Worm (Caenorhabditis elegans) whole organism, young adult: Measurements from ENCODE around the gene ZC443.7.

Experiments
- B0035.1 ChIP-seq: sonication (generic microtip); optimal IDR thresholded peaks from 2 replicates; lab custom pipeline; 2016; ENCODE audit warnings: missing genetic modification characterization, mild to moderate bottlenecking, missing compliant biosample characterization, missing genotype, missing genetic modification reagents
- F10E7.11 ChIP-seq: sonication (generic microtip); optimal IDR thresholded peaks from 2 replicates; lab custom pipeline; 2017; ENCODE audit warnings: mild to moderate bottlenecking, missing genetic modification characterization, moderate library complexity, missing compliant biosample characterization
- F22D6.2 ChIP-seq: sonication (generic microtip); optimal IDR thresholded peaks from 2 replicates; lab custom pipeline; 2016; ENCODE audit warnings: mild to moderate bottlenecking, missing genetic modification characterization, missing compliant biosample characterization
- F55B11.4 ChIP-seq: sonication (generic microtip); optimal IDR thresholded peaks from 2 replicates; lab custom pipeline; 2016; ENCODE audit warnings: missing compliant biosample characterization, missing genetic modification characterization, borderline replicate concordance; ENCODE audit not compliant: insufficient read depth
- K12H6.12 ChIP-seq: fragments of 200-800 bp; sonication (Bioruptor generic); optimal IDR thresholded peaks from 2 replicates; lab custom pipeline; 2018; ENCODE audit warnings: mild to moderate bottlenecking, missing genetic modification characterization, missing compliant biosample characterization
- Y53F4B.3 ChIP-seq: fragments of 200-800 bp; sonication (Bioruptor generic); IDR thresholded peaks from 2 replicates; pipeline ENCODE4 v1.3.6; 2022; ENCODE audit warnings: missing genetic modification reagents, missing genetic modification characterization, missing compliant biosample characterization
- Y53G8AR.9 ChIP-seq: fragments of 200-800 bp; sonication (Bioruptor generic); conservative IDR thresholded peaks from 2 replicates; pipeline ENCODE4 v1.3.6; 2022; ENCODE audit warnings: missing genetic modification reagents, missing genetic modification characterization, missing compliant biosample characterization
- Y95B8A.8 ChIP-seq: fragments of 200-800 bp; sonication (Bioruptor generic); IDR thresholded peaks from 2 replicates; pipeline ENCODE4 v1.3.6; 2022; ENCODE audit warnings: missing genetic modification reagents, missing genetic modification characterization, missing compliant biosample characterization
- akir-1 ChIP-seq: fragments of 200-800 bp; sonication (Bioruptor generic); optimal IDR thresholded peaks from 2 replicates; lab custom pipeline; 2018; ENCODE audit warnings: mild to moderate bottlenecking, missing genetic modification characterization, moderate library complexity, missing compliant biosample characterization
- atf-7 ChIP-seq: sonication (generic microtip); optimal IDR thresholded peaks from 2 replicates; lab custom pipeline; 2017; ENCODE audit warnings: mild to moderate bottlenecking, missing genetic modification characterization, missing compliant biosample characterization
- attf-3 ChIP-seq: fragments of 200-800 bp; sonication (Bioruptor generic); conservative IDR thresholded peaks from 2 replicates; pipeline ENCODE4 v1.3.6; 2022; ENCODE audit warnings: missing genetic modification reagents, missing genetic modification characterization, missing compliant biosample characterization
- bed-2 ChIP-seq: fragments of 200-800 bp; sonication (Bioruptor generic); IDR thresholded peaks from 2 replicates; pipeline ENCODE4 v1.3.6; 2022; ENCODE audit warnings: missing genetic modification reagents, missing genetic modification characterization, missing compliant biosample characterization
- ceh-58 ChIP-seq: fragments of 200-800 bp; sonication (Bioruptor generic); IDR thresholded peaks from 2 replicates; pipeline ENCODE4 v1.3.6; 2022; ENCODE audit warnings: missing genetic modification characterization, missing compliant biosample characterization
- ceh-79 ChIP-seq: sonication (generic microtip); optimal IDR thresholded peaks from 2 replicates; lab custom pipeline; 2017; ENCODE audit warnings: mild to moderate bottlenecking, missing genetic modification characterization, missing compliant biosample characterization
- die-1 ChIP-seq: sonication (generic microtip); optimal IDR thresholded peaks from 2 replicates; lab custom pipeline; 2016; ENCODE audit warnings: missing genotype, mild to moderate bottlenecking, missing genetic modification characterization, missing compliant biosample characterization
- dpff-1 ChIP-seq: sonication (generic microtip); optimal IDR thresholded peaks from 2 replicates; lab custom pipeline; 2017; ENCODE audit warnings: mild to moderate bottlenecking, missing genetic modification characterization, missing compliant biosample characterization
- efl-1 ChIP-seq: fragments of 150-350 bp; optimal IDR thresholded peaks from 2 replicates; lab custom pipeline; 2014; ENCODE audit warnings: missing biosample characterization, missing genetic modification reagents, missing genetic modification characterization
- egrh-3 ChIP-seq: fragments of 200-800 bp; sonication (Bioruptor generic); IDR thresholded peaks from 2 replicates; pipeline ENCODE4 v1.3.6; 2022; ENCODE audit warnings: missing genetic modification reagents, missing genetic modification characterization, missing compliant biosample characterization
- him-1 ChIP-seq: sonication (generic microtip); optimal IDR thresholded peaks from 2 replicates; lab custom pipeline; 2016; ENCODE audit warnings: missing genotype, missing genetic modification reagents, missing genetic modification characterization, missing compliant biosample characterization
- hmg-20 ChIP-seq: fragments of 200-800 bp; sonication (Bioruptor generic); IDR thresholded peaks from 2 replicates; pipeline ENCODE4 v1.3.6; 2022; ENCODE audit warnings: missing genetic modification reagents, missing genetic modification characterization, missing compliant biosample characterization
- hrde-1 ChIP-seq: sonication (generic microtip); optimal IDR thresholded peaks from 2 replicates; lab custom pipeline; 2016; ENCODE audit warnings: missing genetic modification characterization, mild to moderate bottlenecking, missing compliant biosample characterization, moderate library complexity, missing genotype, missing genetic modification reagents, borderline replicate concordance
- hsf-1 ChIP-seq: fragments of 200-800 bp; sonication (Bioruptor generic); IDR thresholded peaks from 2 replicates; pipeline ENCODE4 v1.3.6; 2022; ENCODE audit warnings: missing genetic modification reagents, missing genetic modification characterization, missing compliant biosample characterization
- let-526 ChIP-seq: fragments of 200-800 bp; sonication (Bioruptor generic); IDR thresholded peaks from 2 replicates; pipeline ENCODE4 v1.3.6; 2022; ENCODE audit warnings: missing genetic modification reagents, missing genetic modification characterization, missing compliant biosample characterization
- let-607 ChIP-seq, 2 experiments: fragments of 200-800 bp in 1 of 2; sonication (Bioruptor generic) in 1 of 2; sonication (generic microtip) in 1 of 2; optimal IDR thresholded peaks; 2 replicates each; lab custom pipeline; 2016 to 2018; ENCODE audit warnings: mild to moderate bottlenecking in 2 of 2, missing compliant biosample characterization in 2 of 2, missing genetic modification characterization in 2 of 2, moderate library complexity in 2 of 2, missing genotype in 1 of 2
- lin-35 ChIP-seq, 3 experiments: fragments of 150-350 bp in 2 of 3; sonication (generic microtip) in 1 of 3; optimal IDR thresholded peaks; 2 replicates each; lab custom pipeline; 2014 to 2018; ENCODE audit warnings: missing biosample characterization in 3 of 3, missing genetic modification characterization in 3 of 3, missing genetic modification reagents in 3 of 3
- madf-10 ChIP-seq: sonication (generic microtip); optimal IDR thresholded peaks from 2 replicates; lab custom pipeline; 2016; ENCODE audit warnings: mild to moderate bottlenecking, missing genetic modification characterization, missing compliant biosample characterization
- mcd-1 ChIP-seq: fragments of 200-800 bp; sonication (Bioruptor generic); IDR thresholded peaks from 2 replicates; pipeline ENCODE4 v1.3.6; 2022; ENCODE audit warnings: missing genetic modification reagents, missing genetic modification characterization, missing compliant biosample characterization
- mel-28 ChIP-seq: sonication (generic microtip); optimal IDR thresholded peaks from 2 replicates; lab custom pipeline; 2016; ENCODE audit warnings: borderline replicate concordance, mild to moderate bottlenecking, missing genetic modification characterization, missing compliant biosample characterization
- mxl-1 ChIP-seq: sonication (generic microtip); optimal IDR thresholded peaks from 2 replicates; lab custom pipeline; 2016; ENCODE audit warnings: missing genetic modification characterization, missing compliant biosample characterization
- nfya-1 ChIP-seq: sonication (generic microtip); optimal IDR thresholded peaks from 2 replicates; lab custom pipeline; 2017; ENCODE audit warnings: antibody characterized with exemption, missing compliant biosample characterization, missing genetic modification characterization, borderline replicate concordance; ENCODE audit not compliant: insufficient read depth
- nhr-27 ChIP-seq: fragments of 200-800 bp; sonication (Bioruptor generic); optimal IDR thresholded peaks from 2 replicates; lab custom pipeline; 2018; ENCODE audit warnings: mild to moderate bottlenecking, missing genetic modification characterization, moderate library complexity, missing compliant biosample characterization
- nhr-80 ChIP-seq: sonication (generic microtip); optimal IDR thresholded peaks from 2 replicates; lab custom pipeline; 2016; ENCODE audit warnings: missing genetic modification characterization, missing compliant biosample characterization
- pbrm-1 ChIP-seq: fragments of 200-800 bp; sonication (Bioruptor generic); IDR thresholded peaks from 2 replicates; pipeline ENCODE4 v1.3.6; 2022; ENCODE audit warnings: missing genetic modification reagents, missing genetic modification characterization, missing compliant biosample characterization
- repo-1 ChIP-seq: sonication (generic microtip); optimal IDR thresholded peaks from 2 replicates; lab custom pipeline; 2017; ENCODE audit warnings: mild to moderate bottlenecking, missing genetic modification characterization, missing compliant biosample characterization
- rpc-1 ChIP-seq, 2 experiments: fragments of 150-350 bp in 1 of 2; sonication (generic microtip) in 1 of 2; optimal IDR thresholded peaks; 2 replicates each; lab custom pipeline; 2014 to 2018; ENCODE audit warnings: missing biosample characterization in 1 of 2, missing genetic modification characterization in 1 of 2, missing genetic modification reagents in 1 of 2, missing genotype in 1 of 2
- sdz-38 ChIP-seq: sonication (generic microtip); optimal IDR thresholded peaks from 2 replicates; lab custom pipeline; 2016; ENCODE audit warnings: missing genotype, missing genetic modification characterization, missing compliant biosample characterization
- snpc-1.3 ChIP-seq: sonication (generic microtip); optimal IDR thresholded peaks from 2 replicates; lab custom pipeline; 2017; ENCODE audit warnings: missing genetic modification characterization, mild to moderate bottlenecking, missing compliant biosample characterization, antibody characterized with exemption, moderate library complexity, missing genotype, missing genetic modification reagents; ENCODE audit not compliant: insufficient read depth
- snpc-3.4 ChIP-seq: sonication (generic microtip); optimal IDR thresholded peaks from 2 replicates; lab custom pipeline; 2017; ENCODE audit warnings: missing genetic modification characterization, mild to moderate bottlenecking, missing compliant biosample characterization, antibody characterized with exemption, moderate library complexity, missing genotype, missing genetic modification reagents
- tbp1 ChIP-seq: fragments of 200-800 bp; sonication (Bioruptor generic); optimal IDR thresholded peaks from 2 replicates; lab custom pipeline; 2018; ENCODE audit warnings: mild to moderate bottlenecking, missing genetic modification characterization, missing compliant biosample characterization
- tlf-1 ChIP-seq: fragments of 200-800 bp; sonication (Bioruptor generic); optimal IDR thresholded peaks from 2 replicates; lab custom pipeline; 2018; ENCODE audit warnings: mild to moderate bottlenecking, missing genetic modification characterization, missing compliant biosample characterization
- unc-62 ChIP-seq: fragments of 150-350 bp; optimal IDR thresholded peaks from 2 replicates; lab custom pipeline; 2014; ENCODE audit warnings: missing biosample characterization, missing genetic modification reagents, missing genetic modification characterization
- zfh-2 ChIP-seq: fragments of 200-800 bp; sonication (Bioruptor generic); conservative IDR thresholded peaks from 2 replicates; pipeline ENCODE4 v1.3.6; 2022; ENCODE audit warnings: missing genetic modification reagents, missing genetic modification characterization, missing compliant biosample characterization
- zim-3 ChIP-seq: sonication (generic microtip); optimal IDR thresholded peaks from 2 replicates; lab custom pipeline; 2017; ENCODE audit warnings: mild to moderate bottlenecking, missing genetic modification characterization, moderate library complexity, missing compliant biosample characterization
- ztf-22 ChIP-seq: fragments of 200-800 bp; sonication (Bioruptor generic); optimal IDR thresholded peaks from 2 replicates; lab custom pipeline; 2018; ENCODE audit warnings: mild to moderate bottlenecking, missing genetic modification characterization, moderate library complexity, missing compliant biosample characterization
- ztf-25 ChIP-seq: fragments of 200-800 bp; sonication (Bioruptor generic); IDR thresholded peaks from 2 replicates; pipeline ENCODE4 v1.3.6; 2022; ENCODE audit warnings: missing genetic modification reagents, missing genetic modification characterization, missing compliant biosample characterization
- ztf-26 ChIP-seq: sonication (generic microtip); optimal IDR thresholded peaks from 2 replicates; lab custom pipeline; 2017; ENCODE audit warnings: missing genetic modification characterization, missing compliant biosample characterization
- ztf-28 ChIP-seq: fragments of 200-800 bp; sonication (Bioruptor generic); IDR thresholded peaks from 2 replicates; pipeline ENCODE4 v1.3.6; 2022; ENCODE audit warnings: missing genetic modification reagents, missing genetic modification characterization, missing compliant biosample characterization

ZC443.7 gene

ce11 chrV:12780248-12780647, 26.0 kb upstream of the ZC443.7 start (continued):
- TF ChIP-seq efl-1 (GFP tag; lab: Kevin White, UChicago) (no peak), F22D6.2 (no peak), rpc-1 (optimal IDR thresholded peaks at IDR 0.05; lab: Kevin White, UChicago) (peak; percentile 87), rpc-1 (tag; optimal IDR thresholded peaks at IDR 0.05; lab: Kevin White, UChicago) (peak; percentile 89), akir-1 (no peak), ceh-79 (tag; lab: Kevin White, UChicago) (peak; percentile 69), atf-7 (tag; lab: Kevin White, UChicago) (peak; percentile 4), hrde-1 (tag; lab: Kevin White, UChicago) (no peak), zfh-2 (GFP tag; lab: Robert Waterston, UW) (no peak), egrh-3 (GFP tag; lab: Robert Waterston, UW) (0 out of 2 replicates have a peak, but pooled peaks have one; percentile 45), snpc-3.4 (tag; lab: Kevin White, UChicago) (peak; percentile 65), zim-3 (tag; lab: Kevin White, UChicago) (peak; percentile 91), ztf-28 (GFP tag; lab: Robert Waterston, UW) (no peak), lin-35 (GFP tag; optimal IDR thresholded peaks at IDR 0.05; lab: Kevin White, UChicago) (no peak), nhr-80 (tag; lab: Kevin White, UChicago) (no peak), K12H6.12 (tag; lab: Kevin White, UChicago) (peak; percentile 44), bed-2 (GFP tag; lab: Robert Waterston, UW) (no peak), let-607 (tag; optimal IDR thresholded peaks at IDR 0.05; lab: Kevin White, UChicago) (peak; percentile 8 to 22), mcd-1 (peak; percentile 72), attf-3 (GFP tag; lab: Robert Waterston, UW) (peak; percentile 65), repo-1 (peak; percentile 15), unc-62 (GFP tag; lab: Kevin White, UChicago) (no peak), let-526 (GFP tag; lab: Robert Waterston, UW) (peak; percentile 60; the same call in 1 of the 2 replicates), Y53G8AR.9 (no peak), dpff-1 (no peak), hsf-1 (GFP tag; lab: Robert Waterston, UW) (no peak; the same call in 1 of the 2 replicates), ceh-58 (GFP tag; lab: Robert Waterston, UW) (peak; percentile 83; the same call in 1 of the 2 replicates), snpc-1.3 (tag; lab: Kevin White, UChicago) (peak; percentile 69), ztf-22 (GFP tag; lab: Kevin White, UChicago) (peak; percentile 21), sdz-38 (tag; lab: Kevin White, UChicago) (no peak), F55B11.4 (tag; lab: Kevin White, UChicago) (no peak), pbrm-1 (GFP tag; lab: Robert Waterston, UW) (peak; percentile 81), F10E7.11 (tag; lab: Kevin White, UChicago) (no peak), ztf-26 (tag; lab: Kevin White, UChicago) (peak; percentile 51), madf-10 (tag; lab: Kevin White, UChicago) (peak; percentile 47), nhr-27 (tag; lab: Kevin White, UChicago) (peak; percentile 17), mxl-1 (peak; percentile 72), hmg-20 (GFP tag; lab: Robert Waterston, UW) (peak; percentile 53; the same call in 1 of the 2 replicates), B0035.1 (tag; lab: Kevin White, UChicago) (no peak), mel-28 (tag; lab: Kevin White, UChicago) (peak; percentile 17), Y53F4B.3 (no peak), ztf-25 (GFP tag; lab: Robert Waterston, UW) (peak; percentile 85), Y95B8A.8 (GFP tag; lab: Robert Waterston, UW) (peak; percentile 33; the same call in 1 of the 2 replicates), die-1 (tag; lab: Kevin White, UChicago) (peak; percentile 89), nfya-1 (tag; lab: Kevin White, UChicago) (no peak), tbp1 (GFP tag; lab: Kevin White, UChicago) (peak; percentile 99), him-1 (tag; lab: Kevin White, UChicago) (peak; percentile 76), tlf-1 (GFP tag; lab: Kevin White, UChicago) (no peak)
